Fruit fly (Drosophila melanogaster) whole organism, embryonic: ENCODE data around the gene Moca-cyp.

ENCODE experiments used
- BtbVII ChIP-seq: fragments of 200-800 bp; sonication (Bioruptor generic); optimal IDR thresholded peaks from 3 replicates; lab custom pipeline; 2017; ENCODE audit warnings: missing biosample characterization, mild to moderate bottlenecking, missing genetic modification characterization
- CG10431 ChIP-seq: fragments of 200-800 bp; sonication (Bioruptor generic); optimal IDR thresholded peaks from 3 replicates; lab custom pipeline; 2018; ENCODE audit warnings: missing biosample characterization, mild to moderate bottlenecking, missing genetic modification characterization
- CG10543 ChIP-seq: fragments of 200-800 bp; sonication (Bioruptor generic); optimal IDR thresholded peaks from 3 replicates; lab custom pipeline; 2017; ENCODE audit warnings: missing biosample characterization, mild to moderate bottlenecking, missing genetic modification characterization, moderate library complexity
- CG10565 ChIP-seq: fragments of 200-800 bp; sonication (Bioruptor generic); optimal IDR thresholded peaks from 3 replicates; lab custom pipeline; 2016; ENCODE audit warnings: missing biosample characterization, mild to moderate bottlenecking, missing genetic modification characterization
- CG11398 ChIP-seq: fragments of 200-800 bp; sonication (Bioruptor generic); optimal IDR thresholded peaks from 2 replicates; lab custom pipeline; 2016; ENCODE audit warnings: missing biosample characterization, missing genetic modification characterization
- CG12071 ChIP-seq: fragments of 200-800 bp; sonication (Bioruptor generic); optimal IDR thresholded peaks from 3 replicates; lab custom pipeline; 2018; ENCODE audit warnings: missing biosample characterization, mild to moderate bottlenecking, missing genetic modification characterization
- CG13424 ChIP-seq: fragments of 200-800 bp; sonication (Bioruptor generic); optimal IDR thresholded peaks from 2 replicates; lab custom pipeline; 2019; ENCODE audit warnings: missing biosample characterization, mild to moderate bottlenecking, missing genetic modification characterization, moderate library complexity
- CG17802 ChIP-seq: fragments of 200-800 bp; sonication (Bioruptor generic); optimal IDR thresholded peaks from 2 replicates; lab custom pipeline; 2018; ENCODE audit warnings: missing biosample characterization, mild to moderate bottlenecking, missing genetic modification characterization, moderate library complexity
- CG18011 ChIP-seq: fragments of 200-800 bp; sonication (Bioruptor generic); optimal IDR thresholded peaks from 2 replicates; lab custom pipeline; 2017; ENCODE audit warnings: missing biosample characterization, missing genetic modification characterization, mild to moderate bottlenecking, moderate library complexity, missing genotype
- CG1832 ChIP-seq: fragments of 200-800 bp; sonication (Bioruptor generic); optimal IDR thresholded peaks from 2 replicates; lab custom pipeline; 2017; ENCODE audit warnings: missing biosample characterization, mild to moderate bottlenecking, missing genetic modification characterization, inconsistent platforms
- CG18476 ChIP-seq: fragments of 200-800 bp; sonication (Bioruptor generic); optimal IDR thresholded peaks from 2 replicates; lab custom pipeline; 2016; ENCODE audit warnings: missing biosample characterization, mild to moderate bottlenecking, missing genetic modification characterization
- CG2129 ChIP-seq: fragments of 200-800 bp; sonication (Bioruptor generic); IDR thresholded peaks from 2 replicates; pipeline ENCODE4 v1.3.6; 2022; ENCODE audit warnings: missing biosample characterization, missing genetic modification characterization; ENCODE audit not compliant: partially characterized antibody
- CG2875 ChIP-seq: fragments of 200-800 bp; sonication (Bioruptor generic); optimal IDR thresholded peaks from 2 replicates; lab custom pipeline; 2017; ENCODE audit warnings: missing biosample characterization, mild to moderate bottlenecking, missing genetic modification characterization, missing genetic modification reagents
- CG31388 ChIP-seq: fragments of 200-800 bp; sonication (Bioruptor generic); optimal IDR thresholded peaks from 2 replicates; lab custom pipeline; 2016; ENCODE audit warnings: missing biosample characterization, missing genetic modification characterization
- CG32772 ChIP-seq: fragments of 200-800 bp; sonication (Bioruptor generic); IDR thresholded peaks from 2 replicates; pipeline ENCODE4 v1.3.6; 2022; ENCODE audit warnings: missing biosample characterization, missing genetic modification characterization
- CG34224 ChIP-seq: fragments of 200-800 bp; sonication (Bioruptor generic); IDR thresholded peaks from 3 replicates; pipeline ENCODE4 v1.3.6; 2022; ENCODE audit warnings: missing biosample characterization, missing genetic modification characterization; ENCODE audit not compliant: partially characterized antibody
- CG6254 ChIP-seq: fragments of 200-800 bp; sonication (Bioruptor generic); optimal IDR thresholded peaks from 3 replicates; lab custom pipeline; 2017; ENCODE audit warnings: mild to moderate bottlenecking, missing biosample characterization, missing genetic modification reagents, missing genetic modification characterization
- CG7786 ChIP-seq: fragments of 200-800 bp; sonication (Bioruptor generic); optimal IDR thresholded peaks from 2 replicates; lab custom pipeline; 2016; ENCODE audit warnings: missing biosample characterization, missing genetic modification characterization
- CG8089 ChIP-seq: fragments of 200-800 bp; sonication (Bioruptor generic); optimal IDR thresholded peaks from 3 replicates; lab custom pipeline; 2016; ENCODE audit warnings: missing biosample characterization, missing genetic modification characterization
- CG8281 ChIP-seq: fragments of 200-800 bp; sonication (Bioruptor generic); optimal IDR thresholded peaks from 2 replicates; lab custom pipeline; 2018; ENCODE audit warnings: missing biosample characterization, mild to moderate bottlenecking, missing genetic modification characterization, moderate library complexity
- CG9797 ChIP-seq: fragments of 200-800 bp; sonication (Bioruptor generic); optimal IDR thresholded peaks from 3 replicates; lab custom pipeline; 2018; ENCODE audit warnings: missing biosample characterization, mild to moderate bottlenecking, missing genetic modification characterization
- CG9817 ChIP-seq: fragments of 200-800 bp; sonication (Bioruptor generic); optimal IDR thresholded peaks from 2 replicates; lab custom pipeline; 2018; ENCODE audit warnings: missing biosample characterization, mild to moderate bottlenecking, missing genetic modification characterization, moderate library complexity
- D19B ChIP-seq: fragments of 200-800 bp; sonication (Bioruptor generic); optimal IDR thresholded peaks from 2 replicates; lab custom pipeline; 2017; ENCODE audit warnings: missing biosample characterization, mild to moderate bottlenecking, missing genetic modification characterization
- Dfd ChIP-seq, 2 experiments: fragments of >200 bp; optimal IDR thresholded peaks; 2 replicates each; lab custom pipeline; 2017; ENCODE audit warnings: missing biosample characterization in 2 of 2, missing genetic modification characterization in 2 of 2
- Ets65A ChIP-seq: fragments of 200-800 bp; sonication (Bioruptor generic); peaks from one replicate; lab custom pipeline; 2016; ENCODE audit warnings: missing biosample characterization, missing genetic modification characterization
- HLHmδ ChIP-seq: fragments of 200-800 bp; sonication (Bioruptor generic); optimal IDR thresholded peaks from 2 replicates; lab custom pipeline; 2018; ENCODE audit warnings: missing biosample characterization, mild to moderate bottlenecking, missing genetic modification characterization, moderate library complexity
- HmgD ChIP-seq: fragments of 200-800 bp; sonication (Bioruptor generic); optimal IDR thresholded peaks from 3 replicates; lab custom pipeline; 2016; ENCODE audit warnings: missing biosample characterization, missing genetic modification characterization
- Hr51 ChIP-seq, 2 experiments: fragments of 200-800 bp; sonication (Bioruptor generic); optimal IDR thresholded peaks; 2 replicates in 1 of 2; 3 replicates in 1 of 2; lab custom pipeline; 2016 to 2018; ENCODE audit warnings: missing biosample characterization in 2 of 2, missing genetic modification characterization in 2 of 2, mild to moderate bottlenecking in 1 of 2, moderate library complexity in 1 of 2
- Hr78 ChIP-seq, 2 experiments: fragments of 200-800 bp in 1 of 2; fragments of >200 bp in 1 of 2; sonication (Bioruptor generic) in 1 of 2; optimal IDR thresholded peaks; 2 replicates each; lab custom pipeline; 2017 to 2019; ENCODE audit warnings: missing biosample characterization in 2 of 2, missing genetic modification characterization in 2 of 2, mild to moderate bottlenecking in 1 of 2, moderate library complexity in 1 of 2
- Max ChIP-seq: fragments of 200-800 bp; sonication (Bioruptor generic); optimal IDR thresholded peaks from 2 replicates; lab custom pipeline; 2016; ENCODE audit warnings: missing biosample characterization, mild to moderate bottlenecking, missing genetic modification characterization
- Med ChIP-seq: fragments of 200-800 bp; sonication (Bioruptor generic); peaks from one replicate; lab custom pipeline; 2016; ENCODE audit warnings: missing biosample characterization, missing genetic modification characterization, mild to moderate bottlenecking, inconsistent platforms, moderate library complexity
- Meics ChIP-seq: fragments of 200-800 bp; sonication (Bioruptor generic); optimal IDR thresholded peaks from 2 replicates; lab custom pipeline; 2017; ENCODE audit warnings: missing biosample characterization, mild to moderate bottlenecking, missing genetic modification characterization
- Rx ChIP-seq: fragments of 200-800 bp; sonication (Bioruptor generic); IDR thresholded peaks from 2 replicates; pipeline ENCODE4 v1.3.6; 2022; ENCODE audit warnings: missing biosample characterization, missing genetic modification characterization
- Stat92E ChIP-seq, 3 experiments: fragments of >200 bp in 2 of 3; fragments of 200-800 bp in 1 of 3; sonication (Bioruptor generic) in 1 of 3; optimal IDR thresholded peaks; 2 replicates each; lab custom pipeline; 2017 to 2019; ENCODE audit warnings: missing biosample characterization in 3 of 3, missing genetic modification characterization in 3 of 3, mild to moderate bottlenecking in 1 of 3, moderate library complexity in 1 of 3
- Trl ChIP-seq, 3 experiments: fragments of >200 bp in 2 of 3; fragments of 200-800 bp in 1 of 3; sonication (Bioruptor generic) in 1 of 3; optimal IDR thresholded peaks; 2 replicates in 1 of 3; 3 replicates in 2 of 3; lab custom pipeline; 2016 to 2017; ENCODE audit warnings: missing biosample characterization in 1 of 3, missing genetic modification characterization in 1 of 3
- cad ChIP-seq: fragments of >200 bp; optimal IDR thresholded peaks from 2 replicates; lab custom pipeline; 2017; ENCODE audit warnings: missing biosample characterization, missing genetic modification characterization
- croc ChIP-seq: fragments of 200-800 bp; sonication (Bioruptor generic); conservative IDR thresholded peaks from 3 replicates; pipeline ENCODE4 v1.3.6; 2022; ENCODE audit warnings: missing biosample characterization, missing genetic modification characterization
- crp ChIP-seq, 2 experiments: fragments of 200-800 bp; sonication (Bioruptor generic); optimal IDR thresholded peaks; 2 replicates in 1 of 2; 3 replicates in 1 of 2; lab custom pipeline; 2017; ENCODE audit warnings: missing biosample characterization in 2 of 2, missing genetic modification characterization in 2 of 2, mild to moderate bottlenecking in 1 of 2, moderate library complexity in 1 of 2
- cwo ChIP-seq: fragments of 200-800 bp; sonication (Bioruptor generic); optimal IDR thresholded peaks from 3 replicates; lab custom pipeline; 2017; ENCODE audit warnings: missing biosample characterization, missing genetic modification characterization, mild to moderate bottlenecking, moderate library complexity, missing genetic modification reagents
- dmrt11E ChIP-seq: fragments of 200-800 bp; sonication (Bioruptor generic); optimal IDR thresholded peaks from 3 replicates; lab custom pipeline; 2018; ENCODE audit warnings: missing biosample characterization, mild to moderate bottlenecking, missing genetic modification characterization, moderate library complexity
- exex ChIP-seq: fragments of 200-800 bp; sonication (Bioruptor generic); optimal IDR thresholded peaks from 4 replicates; lab custom pipeline; 2018; ENCODE audit warnings: missing biosample characterization, mild to moderate bottlenecking, missing genetic modification characterization, moderate library complexity
- gro ChIP-seq: fragments of 200-800 bp; sonication (Bioruptor generic); optimal IDR thresholded peaks from 2 replicates; lab custom pipeline; 2016; ENCODE audit warnings: missing biosample characterization, missing genetic modification characterization
- otp ChIP-seq: fragments of 200-800 bp; sonication (Bioruptor generic); IDR thresholded peaks from 3 replicates; pipeline ENCODE4, ENCODE4 v1.3.6; 2022; ENCODE audit warnings: missing biosample characterization, missing genetic modification characterization
- pzg ChIP-seq: fragments of 200-800 bp; sonication (Bioruptor generic); optimal IDR thresholded peaks from 3 replicates; lab custom pipeline; 2018; ENCODE audit warnings: missing biosample characterization, mild to moderate bottlenecking, missing genetic modification characterization, moderate library complexity
- sim ChIP-seq: fragments of 200-800 bp; sonication (Bioruptor generic); IDR thresholded peaks from 2 replicates; pipeline ENCODE4 v1.3.6; 2022; ENCODE audit warnings: missing biosample characterization, missing genetic modification characterization
- sima ChIP-seq: fragments of 200-800 bp; sonication (Bioruptor generic); optimal IDR thresholded peaks from 2 replicates; lab custom pipeline; 2016; ENCODE audit warnings: missing biosample characterization, missing genetic modification characterization
- sug ChIP-seq: fragments of 200-800 bp; optimal IDR thresholded peaks from 2 replicates; lab custom pipeline; 2019; ENCODE audit warnings: missing biosample characterization, mild to moderate bottlenecking, missing genetic modification characterization, moderate library complexity
- trem ChIP-seq: fragments of 200-800 bp; optimal IDR thresholded peaks from 3 replicates; lab custom pipeline; 2019; ENCODE audit warnings: missing biosample characterization, mild to moderate bottlenecking, missing genetic modification characterization, moderate library complexity
- trh ChIP-seq: fragments of 200-800 bp; sonication (Bioruptor generic); optimal IDR thresholded peaks from 2 replicates; lab custom pipeline; 2016; ENCODE audit warnings: missing biosample characterization, missing genetic modification characterization
- tx ChIP-seq: fragments of 200-800 bp; sonication (Bioruptor generic); optimal IDR thresholded peaks from 2 replicates; lab custom pipeline; 2016; ENCODE audit warnings: missing biosample characterization, missing genetic modification characterization
- yki ChIP-seq: fragments of >200 bp; optimal IDR thresholded peaks from 3 replicates; lab custom pipeline; 2018

The Moca-cyp gene

dm6 chr3R:28324834-28325233 lies 15.3 kb upstream of the Moca-cyp start (continued):
- TF ChIP-seq sug (tag; lab: Kevin White, UChicago), result peak; percentile 89
- TF ChIP-seq CG2129 (GFP tag; lab: Robert Waterston, UW), result no peak
- no peak for TF ChIP-seq CG34224 (GFP tag; lab: Robert Waterston, UW)
- no peak for TF ChIP-seq CG10431
- TF ChIP-seq CG13424 (tag; lab: Kevin White, UChicago), result no peak
- TF ChIP-seq trem (tag; lab: Kevin White, UChicago), result no peak
- TF ChIP-seq tx, result no peak
- no peak for TF ChIP-seq cad
- peak; percentile 59 to 78 for TF ChIP-seq Trl (optimal IDR thresholded peaks at IDR 0.05; lab: Kevin White, UChicago)
- TF ChIP-seq Trl (GFP tag; optimal IDR thresholded peaks at IDR 0.05; lab: Kevin White, UChicago), result no peak
- TF ChIP-seq CG6254, result no peak
- no peak for TF ChIP-seq sim (GFP tag; lab: Robert Waterston, UW)
- TF ChIP-seq CG9797 (GFP tag; lab: Kevin White, UChicago), result no peak
- TF ChIP-seq BtbVII (GFP tag; lab: Kevin White, UChicago), result no peak
- peak; percentile 1 for TF ChIP-seq Med (GFP tag; lab: Kevin White, UChicago)
- TF ChIP-seq CG32772, result no peak
- TF ChIP-seq cwo (GFP tag; lab: Kevin White, UChicago), result peak; percentile 23
- no peak for TF ChIP-seq trh (GFP tag; lab: Kevin White, UChicago)
- no peak for TF ChIP-seq CG12071
- TF ChIP-seq CG10543 (GFP tag; lab: Kevin White, UChicago), result peak; percentile 5
- no peak for TF ChIP-seq CG11398
- TF ChIP-seq CG18011, result no peak
- TF ChIP-seq D19B, result no peak
- TF ChIP-seq CG2875 (GFP tag; lab: Kevin White, UChicago), result no peak
- no peak for TF ChIP-seq yki
- TF ChIP-seq gro (GFP tag; lab: Kevin White, UChicago), result no peak
- TF ChIP-seq CG7786, result no peak
- TF ChIP-seq pzg (GFP tag; lab: Kevin White, UChicago), result no peak

dm6 chr3R:28325415-28325814 lies 14.7 kb upstream of the Moca-cyp start:
- TF ChIP-seq CG9817 (tag; lab: Kevin White, UChicago) (no peak), CG18476 (GFP tag; lab: Kevin White, UChicago) (no peak), dmrt11E (no peak), croc (GFP tag; lab: Robert Waterston, UW) (no peak), HLHmδ (GFP tag; lab: Kevin White, UChicago) (no peak), Med (GFP tag; lab: Kevin White, UChicago) (peak; percentile 32), Hr78 (GFP tag; optimal IDR thresholded peaks at IDR 0.05; lab: Kevin White, UChicago) (no peak), Stat92E (GFP tag; optimal IDR thresholded peaks at IDR 0.05; lab: Kevin White, UChicago) (no peak), Max (GFP tag; lab: Kevin White, UChicago) (no peak), CG1832 (GFP tag; lab: Kevin White, UChicago) (no peak), sima (no peak), CG10565 (GFP tag; lab: Kevin White, UChicago) (no peak), CG17802 (tag; lab: Kevin White, UChicago) (no peak), otp (GFP tag; lab: Robert Waterston, UW) (no peak), CG8281 (tag; lab: Kevin White, UChicago) (no peak), crp (GFP tag; optimal IDR thresholded peaks at IDR 0.05; lab: Kevin White, UChicago) (no peak), exex (tag; lab: Kevin White, UChicago) (no peak), Ets65A (peak; percentile 42), Hr51 (GFP tag; optimal IDR thresholded peaks at IDR 0.05; lab: Kevin White, UChicago) (no peak), HmgD (no peak), Meics (GFP tag; lab: Kevin White, UChicago) (no peak), CG8089 (GFP tag; lab: Kevin White, UChicago) (no peak), Rx (GFP tag; lab: Robert Waterston, UW) (no peak), Dfd (GFP tag; optimal IDR thresholded peaks at IDR 0.05; lab: Kevin White, UChicago) (peak in 1 of 2 experiments; percentile 87), CG31388 (GFP tag; lab: Kevin White, UChicago) (no peak)
